Fruit fly (Drosophila melanogaster): ENCODE measurements around the gene Ncc69.

Ncc69 gene

dm6 chr3L:12392068-12392467, 824 bp upstream of the Ncc69 start (continued):
- TF ChIP-seq dmrt11E (tag; optimal IDR thresholded peaks at IDR 0.05) (no peak), h (optimal IDR thresholded peaks at IDR 0.05) (no peak), CG2889 (GFP tag; IDR thresholded peaks at IDR 0.05) (no peak)

dm6 chr3L:12387898-12388297, 3.3 kb downstream of the Ncc69 start:
- peak; percentile 25 for TF ChIP-seq sens (GFP tag)
- TF ChIP-seq dati (GFP tag; IDR thresholded peaks at IDR 0.05): 0 out of 2 replicates have a peak, but pooled peaks have one; percentile 6
- TF ChIP-seq CG10147 (GFP tag; optimal IDR thresholded peaks at IDR 0.05): no peak

- TF ChIP-seq CG13894 (tag; optimal IDR thresholded peaks at IDR 0.05) (peak; percentile 87), cg (GFP tag; optimal IDR thresholded peaks at IDR 0.05) (no peak), CG13424 (tag; optimal IDR thresholded peaks at IDR 0.05) (no peak), Jarid2 (GFP tag; optimal IDR thresholded peaks at IDR 0.05) (no peak), Ptx1 (GFP tag; IDR thresholded peaks at IDR 0.05) (no peak), chinmo (GFP tag; IDR thresholded peaks at IDR 0.05; ENCODE audit: partially characterized antibody) (peak; percentile 52; the same call in 1 of the 4 replicates), Vsx1 (GFP tag; optimal IDR thresholded peaks at IDR 0.05) (peak; percentile 8), CG12769 (tag; optimal IDR thresholded peaks at IDR 0.05) (peak; percentile 8), sd (tag; optimal IDR thresholded peaks at IDR 0.05) (peak; percentile 70)
Observed at dm6 chr3L:12387063-12387462, 4.2 kb downstream of the Ncc69 start.

dm6 chr3L:12380592-12380991, 10.7 kb downstream of the Ncc69 start:
- TF ChIP-seq lilli (GFP tag; optimal IDR thresholded peaks at IDR 0.05) (no peak), zfh1 (GFP tag; IDR thresholded peaks at IDR 0.05) (0 out of 3 replicates have a peak, but pooled peaks have one; percentile 15), al (GFP tag; IDR thresholded peaks at IDR 0.05) (no peak), CG8290 (GFP tag; optimal IDR thresholded peaks at IDR 0.05) (no peak), CG8290 (tag; optimal IDR thresholded peaks at IDR 0.05) (no peak), onecut (GFP tag; IDR thresholded peaks at IDR 0.05) (no peak), tll (GFP tag; optimal IDR thresholded peaks at IDR 0.05) (no peak), CTCF (GFP tag; optimal IDR thresholded peaks at IDR 0.05) (peak; percentile 82), CG17361 (GFP tag; IDR thresholded peaks at IDR 0.05) (no peak), CG8765 (GFP tag; IDR thresholded peaks at IDR 0.05) (no peak), maf-S (GFP tag; optimal IDR thresholded peaks at IDR 0.05) (no peak), Ets97D (GFP tag; optimal IDR thresholded peaks at IDR 0.05) (peak; percentile 8), CG17328 (GFP tag; IDR thresholded peaks at IDR 0.05) (0 out of 2 replicates have a peak, but pooled peaks have one; percentile 12), Med (GFP tag) (peak; percentile 48), mam (GFP tag; optimal IDR thresholded peaks at IDR 0.05) (no peak), BtbVII (GFP tag; optimal IDR thresholded peaks at IDR 0.05) (no peak)

- TF ChIP-seq Doc3 (GFP tag; IDR thresholded peaks at IDR 0.05; ENCODE audit: partially characterized antibody): no peak
- TF ChIP-seq CG34376 (GFP tag; optimal IDR thresholded peaks at IDR 0.05): no peak
- TF ChIP-seq CG32532 (GFP tag; IDR thresholded peaks at IDR 0.05): peak; percentile 39; the same call in 1 of the 2 replicates
- TF ChIP-seq CG30403 (GFP tag; optimal IDR thresholded peaks at IDR 0.05): peak; percentile 11
- TF ChIP-seq CG31441 (GFP tag; IDR thresholded peaks at IDR 0.05): 0 out of 2 replicates have a peak, but pooled peaks have one; percentile 11
- no peak for TF ChIP-seq pita (GFP tag; optimal IDR thresholded peaks at IDR 0.05)
- peak; percentile 17 for TF ChIP-seq bab2 (GFP tag; optimal IDR thresholded peaks at IDR 0.05)
- TF ChIP-seq peb (GFP tag; IDR thresholded peaks at IDR 0.05): no peak
- TF ChIP-seq Fer3 (tag; optimal IDR thresholded peaks at IDR 0.05): peak; percentile 12
- peak; percentile 28 for TF ChIP-seq gem (tag; optimal IDR thresholded peaks at IDR 0.05)
- TF ChIP-seq caup (GFP tag; optimal IDR thresholded peaks at IDR 0.05; ENCODE audit: severe bottlenecking): no peak
- TF ChIP-seq Meics (GFP tag; optimal IDR thresholded peaks at IDR 0.05): peak; percentile 17
- TF ChIP-seq CG2120 (GFP tag; optimal IDR thresholded peaks at IDR 0.05): peak; percentile 52
- TF ChIP-seq row (GFP tag; IDR thresholded peaks at IDR 0.05): peak; percentile 41; the same call in 1 of the 3 replicates
- no peak for TF ChIP-seq jigr1 (GFP tag; IDR thresholded peaks at IDR 0.05)
- TF ChIP-seq Hmr (GFP tag; optimal IDR thresholded peaks at IDR 0.05): peak; percentile 35
- peak; percentile 17 for TF ChIP-seq NfI (GFP tag; optimal IDR thresholded peaks at IDR 0.05)
Observed at dm6 chr3L:12374420-12374819, 16.8 kb downstream of the Ncc69 start.

Measured in whole organism, embryonic.